Worm (Caenorhabditis elegans): Measurements from ENCODE around the gene srh-40.

DNA sequence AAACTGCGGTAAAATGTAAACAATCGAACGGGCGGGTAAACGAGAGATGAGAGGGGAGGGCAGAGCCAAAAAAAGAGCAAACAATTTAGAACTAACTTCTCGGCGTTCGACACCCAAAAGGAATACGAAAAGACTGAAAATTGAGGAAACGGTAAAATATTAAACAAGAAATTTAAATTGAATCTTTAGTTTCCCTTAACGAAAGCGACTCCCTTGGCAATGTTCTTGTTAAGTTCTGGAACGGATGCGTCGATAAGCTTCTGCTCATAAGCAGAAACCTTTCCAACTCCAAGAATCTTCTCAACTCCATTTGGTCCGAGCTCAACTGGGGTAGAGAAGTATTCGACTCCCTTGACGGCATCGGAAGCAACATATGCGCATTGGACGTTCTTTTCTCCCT lies 4.0 kb upstream of the srh-40 start:
- TF ChIP-seq mdl-1 (tag; optimal IDR thresholded peaks at IDR 0.05) (no peak), fos-1 (tag; optimal IDR thresholded peaks at IDR 0.05) (no peak), nhr-77 (tag; optimal IDR thresholded peaks at IDR 0.05) (no peak), snpc-4 (tag; optimal IDR thresholded peaks at IDR 0.05) (no peak), lin-15B (tag; optimal IDR thresholded peaks at IDR 0.05) (no peak), ZK546.5 (tag; optimal IDR thresholded peaks at IDR 0.05) (no peak), unc-39 (tag; optimal IDR thresholded peaks at IDR 0.05) (no peak), aly-2 (tag; optimal IDR thresholded peaks at IDR 0.05) (no peak), ztf-4 (tag; optimal IDR thresholded peaks at IDR 0.05) (no peak), nhr-28 (tag; optimal IDR thresholded peaks at IDR 0.05) (no peak), ceh-28 (tag; optimal IDR thresholded peaks at IDR 0.05) (no peak), nhr-11 (tag; optimal IDR thresholded peaks at IDR 0.05) (no peak), nhr-12 (tag; optimal IDR thresholded peaks at IDR 0.05) (no peak)

All from whole organism, L3 larva.